Fruit fly (Drosophila melanogaster) whole organism, embryonic: ENCODE data around the gene ihog.

ENCODE experiments used
- Adf1 ChIP-seq: fragments of 200-800 bp; sonication (Bioruptor generic); IDR thresholded peaks from 2 replicates; pipeline ENCODE4 v1.3.6; 2022; ENCODE audit warnings: missing biosample characterization, missing genetic modification characterization
- Atf-2 ChIP-seq: fragments of 200-800 bp; sonication (Bioruptor generic); optimal IDR thresholded peaks from 2 replicates; lab custom pipeline; 2016; ENCODE audit warnings: missing biosample characterization, missing genetic modification characterization
- CG10147 ChIP-seq: fragments of 200-800 bp; sonication (Bioruptor generic); optimal IDR thresholded peaks from 2 replicates; lab custom pipeline; 2019; ENCODE audit warnings: missing biosample characterization, mild to moderate bottlenecking, missing genetic modification characterization, moderate library complexity
- CG10209 ChIP-seq: fragments of 200-800 bp; sonication (Bioruptor generic); optimal IDR thresholded peaks from 3 replicates; lab custom pipeline; 2017; ENCODE audit warnings: missing biosample characterization, mild to moderate bottlenecking, missing genetic modification characterization, missing genetic modification reagents
- CG10366 ChIP-seq: fragments of 200-800 bp; sonication (Bioruptor generic); IDR thresholded peaks from 2 replicates; pipeline ENCODE4 v1.3.6; 2022; ENCODE audit warnings: missing biosample characterization, missing genetic modification characterization
- CG10543 ChIP-seq: fragments of 200-800 bp; sonication (Bioruptor generic); optimal IDR thresholded peaks from 3 replicates; lab custom pipeline; 2017; ENCODE audit warnings: missing biosample characterization, mild to moderate bottlenecking, missing genetic modification characterization, moderate library complexity
- CG13424 ChIP-seq: fragments of 200-800 bp; sonication (Bioruptor generic); optimal IDR thresholded peaks from 2 replicates; lab custom pipeline; 2019; ENCODE audit warnings: missing biosample characterization, mild to moderate bottlenecking, missing genetic modification characterization, moderate library complexity
- CG14710 ChIP-seq: fragments of 200-800 bp; sonication (Bioruptor generic); optimal IDR thresholded peaks from 3 replicates; lab custom pipeline; 2019; ENCODE audit warnings: missing biosample characterization, mild to moderate bottlenecking, missing genetic modification characterization, moderate library complexity
- CG16863 ChIP-seq: fragments of 200-800 bp; sonication (Bioruptor generic); optimal IDR thresholded peaks from 3 replicates; lab custom pipeline; 2016; ENCODE audit warnings: missing biosample characterization, missing genetic modification characterization
- CG18262 ChIP-seq: fragments of 200-800 bp; optimal IDR thresholded peaks from 3 replicates; lab custom pipeline; 2019; ENCODE audit warnings: missing biosample characterization, mild to moderate bottlenecking, missing genetic modification characterization, moderate library complexity
- CG2712 ChIP-seq: fragments of 200-800 bp; optimal IDR thresholded peaks from 3 replicates; lab custom pipeline; 2019; ENCODE audit warnings: missing biosample characterization, mild to moderate bottlenecking, missing genetic modification characterization, moderate library complexity
- CG2889 ChIP-seq: fragments of 200-800 bp; sonication (Bioruptor generic); IDR thresholded peaks from 3 replicates; pipeline ENCODE4 v1.3.6; 2022; ENCODE audit warnings: missing biosample characterization, missing genetic modification characterization
- CG31224 ChIP-seq: fragments of 200-800 bp; sonication (Bioruptor generic); IDR thresholded peaks from 2 replicates; pipeline ENCODE4 v1.3.6; 2022; ENCODE audit warnings: missing biosample characterization, missing genetic modification characterization
- CG4424 ChIP-seq: fragments of 200-800 bp; sonication (Bioruptor generic); optimal IDR thresholded peaks from 3 replicates; lab custom pipeline; 2016; ENCODE audit warnings: missing biosample characterization, missing genetic modification characterization
- CG7839 ChIP-seq: fragments of 200-800 bp; sonication (Bioruptor generic); optimal IDR thresholded peaks from 3 replicates; lab custom pipeline; 2018; ENCODE audit warnings: missing biosample characterization, mild to moderate bottlenecking, missing genetic modification characterization, moderate library complexity
- CG7963 ChIP-seq: fragments of 200-800 bp; sonication (Bioruptor generic); IDR thresholded peaks from 3 replicates; pipeline ENCODE4 v1.3.6; 2022; ENCODE audit warnings: missing biosample characterization, missing genetic modification characterization; ENCODE audit not compliant: partially characterized antibody
- CG9817 ChIP-seq: fragments of 200-800 bp; sonication (Bioruptor generic); optimal IDR thresholded peaks from 2 replicates; lab custom pipeline; 2018; ENCODE audit warnings: missing biosample characterization, mild to moderate bottlenecking, missing genetic modification characterization, moderate library complexity
- Chrac-16 ChIP-seq: fragments of 200-800 bp; sonication (Bioruptor generic); optimal IDR thresholded peaks from 3 replicates; lab custom pipeline; 2016; ENCODE audit warnings: missing biosample characterization, missing genetic modification characterization
- CoRest ChIP-seq: fragments of 200-800 bp; sonication (Bioruptor generic); optimal IDR thresholded peaks from 3 replicates; lab custom pipeline; 2018; ENCODE audit warnings: missing biosample characterization, mild to moderate bottlenecking, missing genetic modification characterization, moderate library complexity
- Doc2 ChIP-seq: fragments of 200-800 bp; sonication (Bioruptor generic); IDR thresholded peaks from 2 replicates; pipeline ENCODE4 v1.3.6; 2022; ENCODE audit warnings: missing biosample characterization, missing genetic modification characterization
- Dref ChIP-seq: fragments of 200-800 bp; sonication (Bioruptor generic); IDR thresholded peaks from 2 replicates; pipeline ENCODE4 v1.3.6; 2022; ENCODE audit warnings: missing biosample characterization, missing genetic modification characterization
- Ets65A ChIP-seq: fragments of 200-800 bp; sonication (Bioruptor generic); peaks from one replicate; lab custom pipeline; 2016; ENCODE audit warnings: missing biosample characterization, missing genetic modification characterization
- Hr39 ChIP-seq: fragments of >200 bp; optimal IDR thresholded peaks from 2 replicates; lab custom pipeline; 2017
- Lhr ChIP-seq: fragments of 200-800 bp; sonication (Bioruptor generic); optimal IDR thresholded peaks from 3 replicates; lab custom pipeline; 2017; ENCODE audit warnings: mild to moderate bottlenecking, missing biosample characterization, missing genetic modification reagents, missing genetic modification characterization
- MTF-1 ChIP-seq: fragments of 200-800 bp; sonication (Bioruptor generic); optimal IDR thresholded peaks from 2 replicates; lab custom pipeline; 2018; ENCODE audit warnings: missing biosample characterization, mild to moderate bottlenecking, missing genetic modification characterization, borderline replicate concordance
- Max ChIP-seq: fragments of 200-800 bp; sonication (Bioruptor generic); optimal IDR thresholded peaks from 2 replicates; lab custom pipeline; 2016; ENCODE audit warnings: missing biosample characterization, mild to moderate bottlenecking, missing genetic modification characterization
- Med ChIP-seq: fragments of 200-800 bp; sonication (Bioruptor generic); peaks from one replicate; lab custom pipeline; 2016; ENCODE audit warnings: missing biosample characterization, missing genetic modification characterization, mild to moderate bottlenecking, inconsistent platforms, moderate library complexity
- Myb ChIP-seq: fragments of 200-800 bp; sonication (Bioruptor generic); optimal IDR thresholded peaks from 2 replicates; lab custom pipeline; 2016; ENCODE audit warnings: missing biosample characterization, missing genetic modification characterization
- corto ChIP-seq: fragments of 200-800 bp; sonication (Bioruptor generic); optimal IDR thresholded peaks from 2 replicates; lab custom pipeline; 2016; ENCODE audit warnings: missing biosample characterization, mild to moderate bottlenecking, missing genetic modification characterization, moderate library complexity
- crc ChIP-seq: fragments of 200-800 bp; sonication (Bioruptor generic); optimal IDR thresholded peaks from 2 replicates; lab custom pipeline; 2016; ENCODE audit warnings: missing biosample characterization, missing genetic modification characterization
- crol ChIP-seq: fragments of 200-800 bp; sonication (Bioruptor generic); IDR thresholded peaks from 2 replicates; pipeline ENCODE4 v1.3.6; 2022; ENCODE audit warnings: missing biosample characterization, missing genetic modification characterization
- danr ChIP-seq: fragments of 200-800 bp; sonication (Bioruptor generic); IDR thresholded peaks from 2 replicates; pipeline ENCODE4 v1.3.6; 2022; ENCODE audit warnings: missing biosample characterization, missing genetic modification characterization
- dati ChIP-seq: fragments of 200-800 bp; sonication (Bioruptor generic); IDR thresholded peaks from 2 replicates; pipeline ENCODE4 v1.3.6; 2022; ENCODE audit warnings: missing biosample characterization, missing genetic modification characterization
- ems ChIP-seq: fragments of 200-800 bp; sonication (Bioruptor generic); optimal IDR thresholded peaks from 3 replicates; lab custom pipeline; 2016; ENCODE audit warnings: missing biosample characterization, missing genetic modification characterization
- fd64A ChIP-seq: fragments of 200-800 bp; sonication (Bioruptor generic); optimal IDR thresholded peaks from 3 replicates; lab custom pipeline; 2018; ENCODE audit warnings: missing biosample characterization, mild to moderate bottlenecking, missing genetic modification characterization
- fu2 ChIP-seq: fragments of 200-800 bp; sonication (Bioruptor generic); optimal IDR thresholded peaks from 2 replicates; lab custom pipeline; 2016; ENCODE audit warnings: missing biosample characterization, missing genetic modification characterization
- gcm ChIP-seq: fragments of 200-800 bp; sonication (Bioruptor generic); optimal IDR thresholded peaks from 2 replicates; lab custom pipeline; 2019; ENCODE audit warnings: missing biosample characterization, mild to moderate bottlenecking, missing genetic modification characterization, moderate library complexity
- gsb-n ChIP-seq: fragments of 200-800 bp; sonication (Bioruptor generic); optimal IDR thresholded peaks from 3 replicates; lab custom pipeline; 2018; ENCODE audit warnings: missing biosample characterization, mild to moderate bottlenecking, missing genetic modification characterization
- gt ChIP-seq: fragments of 200-800 bp; sonication (Bioruptor generic); IDR thresholded peaks from 2 replicates; pipeline ENCODE4 v1.3.6; 2022; ENCODE audit warnings: missing biosample characterization, missing genetic modification characterization
- insv ChIP-seq, 2 experiments: fragments of 200-800 bp; sonication (Bioruptor generic); optimal IDR thresholded peaks; 3 replicates each; lab custom pipeline; 2016 to 2018; ENCODE audit warnings: missing biosample characterization in 2 of 2, missing genetic modification characterization in 2 of 2
- lab ChIP-seq: fragments of 200-800 bp; sonication (Bioruptor generic); optimal IDR thresholded peaks from 3 replicates; lab custom pipeline; 2017; ENCODE audit warnings: missing biosample characterization, missing genetic modification characterization, mild to moderate bottlenecking, moderate library complexity, missing genetic modification reagents
- lilli ChIP-seq: fragments of 200-800 bp; sonication (Bioruptor generic); optimal IDR thresholded peaks from 3 replicates; lab custom pipeline; 2016; ENCODE audit warnings: missing biosample characterization, missing genetic modification characterization
- odd ChIP-seq: fragments of 200-800 bp; sonication (Bioruptor generic); optimal IDR thresholded peaks from 2 replicates; lab custom pipeline; 2017; ENCODE audit warnings: missing biosample characterization, mild to moderate bottlenecking, missing genetic modification characterization
- pb ChIP-seq: fragments of 200-800 bp; sonication (Bioruptor generic); optimal IDR thresholded peaks from 3 replicates; lab custom pipeline; 2016; ENCODE audit warnings: missing biosample characterization, missing genetic modification characterization
- salm ChIP-seq: fragments of 200-800 bp; sonication (Bioruptor generic); optimal IDR thresholded peaks from 2 replicates; lab custom pipeline; 2018; ENCODE audit warnings: missing biosample characterization, mild to moderate bottlenecking, missing genetic modification characterization
- sc ChIP-seq, 3 experiments: fragments of >200 bp in 2 of 3; fragments of 200-800 bp in 1 of 3; sonication (Bioruptor generic) in 1 of 3; optimal IDR thresholded peaks; 2 replicates in 2 of 3; 3 replicates in 1 of 3; lab custom pipeline; 2017; ENCODE audit warnings: mild to moderate bottlenecking in 1 of 3, missing biosample characterization in 1 of 3, missing genetic modification characterization in 1 of 3, missing genetic modification reagents in 1 of 3
- slbo ChIP-seq: fragments of 200-800 bp; sonication (Bioruptor generic); IDR thresholded peaks from 2 replicates; pipeline ENCODE4 v1.3.6; 2022; ENCODE audit warnings: missing biosample characterization, missing genetic modification characterization
- tin ChIP-seq: fragments of 200-800 bp; sonication (Bioruptor generic); optimal IDR thresholded peaks from 3 replicates; lab custom pipeline; 2016; ENCODE audit warnings: missing biosample characterization, missing genetic modification characterization
- tna ChIP-seq: fragments of 200-800 bp; sonication (Bioruptor generic); IDR thresholded peaks from 2 replicates; pipeline ENCODE4 v1.3.6; 2022; ENCODE audit warnings: missing biosample characterization, missing genetic modification characterization; ENCODE audit not compliant: partially characterized antibody
- vvl ChIP-seq: fragments of 200-800 bp; sonication (Bioruptor generic); IDR thresholded peaks from 2 replicates; pipeline ENCODE4 v1.3.6; 2022; ENCODE audit warnings: missing biosample characterization, missing genetic modification characterization
- wek ChIP-seq: fragments of 200-800 bp; sonication (Bioruptor generic); optimal IDR thresholded peaks from 3 replicates; lab custom pipeline; 2018; ENCODE audit warnings: missing biosample characterization, mild to moderate bottlenecking, missing genetic modification characterization, moderate library complexity

The ihog gene

dm6 chr2L:6971597-6972036 is 23.0 kb upstream of the ihog start, which contains the start of gene snRNP-U1-70K (continued):
- TF ChIP-seq Max (GFP tag; lab: Kevin White, UChicago): peak; percentile 21
- no peak for TF ChIP-seq sc (optimal IDR thresholded peaks at IDR 0.05; lab: Kevin White, UChicago)
- no peak for TF ChIP-seq sc (GFP tag; optimal IDR thresholded peaks at IDR 0.05; lab: Kevin White, UChicago)
- TF ChIP-seq Hr39 (lab: Kevin White, UChicago): no peak
- TF ChIP-seq lab (GFP tag; lab: Kevin White, UChicago): no peak
- no peak for TF ChIP-seq crol
- TF ChIP-seq fu2: no peak
- peak; percentile 41 for TF ChIP-seq vvl (GFP tag; lab: Robert Waterston, UW)
- TF ChIP-seq corto (GFP tag; lab: Kevin White, UChicago): no peak
- peak; percentile 98 for TF ChIP-seq Myb
- no peak for TF ChIP-seq CG18262 (tag; lab: Kevin White, UChicago)
- TF ChIP-seq CG7839: no peak
- peak; percentile 50 for TF ChIP-seq CG2712 (tag; lab: Kevin White, UChicago)
- TF ChIP-seq salm (tag; lab: Kevin White, UChicago): no peak
- TF ChIP-seq insv (GFP tag; optimal IDR thresholded peaks at IDR 0.05; lab: Kevin White, UChicago): peak in 1 of 2 experiments; percentile 43
- peak; percentile 26 for TF ChIP-seq CoRest
- no peak for TF ChIP-seq CG31224 (GFP tag; lab: Robert Waterston, UW)
- no peak for TF ChIP-seq fd64A (GFP tag; lab: Kevin White, UChicago)
- TF ChIP-seq slbo (GFP tag; lab: Robert Waterston, UW): no peak
- no peak for TF ChIP-seq CG10209 (GFP tag; lab: Kevin White, UChicago)
- TF ChIP-seq danr (GFP tag; lab: Robert Waterston, UW): no peak
- no peak for TF ChIP-seq CG10543 (GFP tag; lab: Kevin White, UChicago)
- TF ChIP-seq Atf-2: no peak
- TF ChIP-seq tin (GFP tag; lab: Kevin White, UChicago): no peak
- TF ChIP-seq CG9817 (tag; lab: Kevin White, UChicago): no peak
- TF ChIP-seq Adf1: peak; percentile 55
- no peak for TF ChIP-seq CG2889 (GFP tag; lab: Robert Waterston, UW)
- peak; percentile 82 for TF ChIP-seq Lhr (GFP tag; lab: Kevin White, UChicago)
- TF ChIP-seq Dref (GFP tag; lab: Robert Waterston, UW): peak; percentile 40
- TF ChIP-seq gt (GFP tag; lab: Robert Waterston, UW): no peak
- no peak for TF ChIP-seq CG16863
- no peak for TF ChIP-seq CG4424
- no peak for TF ChIP-seq odd (GFP tag; lab: Kevin White, UChicago)
- TF ChIP-seq Ets65A (GFP tag; lab: Kevin White, UChicago): peak; percentile 7
- no peak; the same call in 1 of the 2 replicates for TF ChIP-seq tna
- TF ChIP-seq CG10147: no peak
- TF ChIP-seq CG14710 (tag; lab: Kevin White, UChicago): peak; percentile 99
- TF ChIP-seq gsb-n: no peak
- TF ChIP-seq pb (GFP tag; lab: Kevin White, UChicago): no peak
- TF ChIP-seq crc (GFP tag; lab: Kevin White, UChicago): no peak
- TF ChIP-seq wek (GFP tag; lab: Kevin White, UChicago): no peak
- TF ChIP-seq CG13424 (tag; lab: Kevin White, UChicago): peak; percentile 10
- TF ChIP-seq Med: peak; percentile 83
- peak; percentile 40 for TF ChIP-seq lilli
- TF ChIP-seq Doc2 (GFP tag; lab: Robert Waterston, UW): no peak
- no peak for TF ChIP-seq ems (GFP tag; lab: Kevin White, UChicago)
- TF ChIP-seq CG7963 (GFP tag; lab: Robert Waterston, UW): no peak
- TF ChIP-seq MTF-1 (GFP tag; lab: Kevin White, UChicago): no peak
- no peak for TF ChIP-seq gcm
- TF ChIP-seq dati (GFP tag; lab: Robert Waterston, UW): no peak
- TF ChIP-seq CG10366: no peak
- no peak for TF ChIP-seq Chrac-16 (GFP tag; lab: Kevin White, UChicago)
